Worm (Caenorhabditis elegans): ENCODE measurements around the gene gln-2.

ce11 chrIII:9910608-9911479 is 33.8 kb downstream of the gln-2 start, which contains the start of the genes cyld-1 and F40F12.9:
- TF ChIP-seq ama-1 (optimal IDR thresholded peaks at IDR 0.05) (no peak), ama-1 (GFP tag; optimal IDR thresholded peaks at IDR 0.05) (no peak), Y95B8A.8 (GFP tag; IDR thresholded peaks at IDR 0.05) (no peak), F57C9.4 (tag; optimal IDR thresholded peaks at IDR 0.05) (no peak)
